Fruit fly (Drosophila melanogaster) whole organism, wandering third instar larva: Measurements from ENCODE around the gene CG16721.

Experiments used
- CG9705 ChIP-seq: fragments of 200-800 bp; sonication (Bioruptor generic); optimal IDR thresholded peaks from 2 replicates; lab custom pipeline; 2018; ENCODE audit warnings: missing biosample characterization, mild to moderate bottlenecking, missing genetic modification characterization
- CrebA ChIP-seq: fragments of 200-800 bp; sonication (Bioruptor generic); optimal IDR thresholded peaks from 2 replicates; lab custom pipeline; 2016; ENCODE audit warnings: missing biosample characterization, mild to moderate bottlenecking, missing genetic modification characterization, borderline replicate concordance
- Dfd ChIP-seq: fragments of >200 bp; optimal IDR thresholded peaks from 2 replicates; lab custom pipeline; 2017; ENCODE audit warnings: missing biosample characterization, missing genetic modification characterization
- Dif ChIP-seq: fragments of 200-275, 200-300 bp; sonication (Bioruptor generic); optimal IDR thresholded peaks from 2 replicates; lab custom pipeline; 2018; ENCODE audit warnings: missing biosample characterization, missing genetic modification characterization; ENCODE audit not compliant: partially characterized antibody
- GATAd ChIP-seq: sonication (Bioruptor generic); optimal IDR thresholded peaks from 2 replicates; lab custom pipeline; 2016; ENCODE audit warnings: missing biosample characterization, missing genetic modification characterization
- HLH106 ChIP-seq: fragments of 200-800 bp; optimal IDR thresholded peaks from 3 replicates; lab custom pipeline; 2019; ENCODE audit warnings: missing biosample characterization, mild to moderate bottlenecking, missing genetic modification characterization, moderate library complexity
- Hnf4 ChIP-seq: fragments of 200-800 bp; sonication (Bioruptor generic); optimal IDR thresholded peaks from 2 replicates; lab custom pipeline; 2016; ENCODE audit warnings: missing biosample characterization, mild to moderate bottlenecking, missing genetic modification characterization
- Hr78 ChIP-seq: fragments of >200 bp; optimal IDR thresholded peaks from 2 replicates; lab custom pipeline; 2017; ENCODE audit warnings: missing biosample characterization, missing genetic modification characterization
- Hr83 ChIP-seq: fragments of 200-300 bp; sonication (Bioruptor generic); optimal IDR thresholded peaks from 2 replicates; lab custom pipeline; 2016; ENCODE audit warnings: missing biosample characterization, mild to moderate bottlenecking, missing genetic modification characterization, moderate library complexity; ENCODE audit not compliant: poor library complexity, severe bottlenecking
- Jra ChIP-seq: sonication (Bioruptor generic); optimal IDR thresholded peaks from 2 replicates; lab custom pipeline; 2016; ENCODE audit warnings: missing biosample characterization, missing genetic modification characterization
- Mio ChIP-seq: sonication (Bioruptor generic); optimal IDR thresholded peaks from 2 replicates; lab custom pipeline; 2016; ENCODE audit warnings: missing biosample characterization, missing genetic modification characterization
- Myc ChIP-seq: fragments of >200 bp; optimal IDR thresholded peaks from 2 replicates; lab custom pipeline; 2017
- N ChIP-seq: fragments of >200 bp; optimal IDR thresholded peaks from 2 replicates; lab custom pipeline; 2018; ENCODE audit warnings: missing biosample characterization, missing external identifiers, missing genetic modification characterization
- OdsH ChIP-seq: fragments of 200-800 bp; sonication (Bioruptor generic); optimal IDR thresholded peaks from 2 replicates; lab custom pipeline; 2016; ENCODE audit warnings: missing biosample characterization, mild to moderate bottlenecking, missing genetic modification characterization
- Rel ChIP-seq, 2 experiments: fragments of 200-800 bp; sonication (Bioruptor generic) in 1 of 2; optimal IDR thresholded peaks; 2 replicates in 1 of 2; 3 replicates in 1 of 2; lab custom pipeline; 2016 to 2019; ENCODE audit warnings: mild to moderate bottlenecking in 2 of 2, missing biosample characterization in 2 of 2, missing genetic modification characterization in 2 of 2, moderate library complexity in 1 of 2
- Sp1 ChIP-seq: fragments of 200-800 bp; sonication (Bioruptor generic); optimal IDR thresholded peaks from 3 replicates; lab custom pipeline; 2019; ENCODE audit warnings: missing biosample characterization, mild to moderate bottlenecking, missing genetic modification characterization, moderate library complexity
- Vsx2 ChIP-seq: fragments of 200-300, 225-300 bp; sonication (Bioruptor generic); optimal IDR thresholded peaks from 2 replicates; lab custom pipeline; 2018; ENCODE audit warnings: missing biosample characterization, missing genetic modification characterization; ENCODE audit not compliant: partially characterized antibody
- br ChIP-seq: fragments of 200-800 bp; sonication (Bioruptor generic); optimal IDR thresholded peaks from 2 replicates; lab custom pipeline; 2016; ENCODE audit warnings: missing biosample characterization, missing genetic modification characterization
- brk ChIP-seq: fragments of 200-800 bp; sonication (Bioruptor generic); optimal IDR thresholded peaks from 2 replicates; lab custom pipeline; 2016; ENCODE audit warnings: missing biosample characterization, mild to moderate bottlenecking, missing genetic modification characterization
- dl ChIP-seq, 2 experiments: fragments of 175-275, 200-275 bp in 1 of 2; fragments of 200-275 bp in 1 of 2; sonication (Bioruptor generic); optimal IDR thresholded peaks; lab custom pipeline; 2018; ENCODE audit warnings: mild to moderate bottlenecking in 2 of 2, missing biosample characterization in 2 of 2, missing genetic modification characterization in 2 of 2, moderate library complexity in 2 of 2; ENCODE audit not compliant: partially characterized antibody in 2 of 2, insufficient read depth in 1 of 2
- dmrt93B ChIP-seq: fragments of 200-800 bp; sonication (Bioruptor generic); optimal IDR thresholded peaks from 2 replicates; lab custom pipeline; 2018; ENCODE audit warnings: missing biosample characterization, mild to moderate bottlenecking, missing genetic modification characterization
- dsf ChIP-seq: sonication (Bioruptor generic); optimal IDR thresholded peaks from 2 replicates; lab custom pipeline; 2016; ENCODE audit warnings: missing biosample characterization, missing genetic modification characterization, borderline replicate concordance
- foxo ChIP-seq, 2 experiments: fragments of 200-800 bp; sonication (Bioruptor generic); optimal IDR thresholded peaks; 2 replicates in 1 of 2; 3 replicates in 1 of 2; lab custom pipeline; 2016 to 2017; ENCODE audit warnings: missing biosample characterization in 2 of 2, missing genetic modification characterization in 2 of 2
- fru ChIP-seq: fragments of 200-800 bp; sonication (Bioruptor generic); optimal IDR thresholded peaks from 3 replicates; lab custom pipeline; 2016; ENCODE audit warnings: missing biosample characterization, mild to moderate bottlenecking, missing genetic modification characterization
- h ChIP-seq: fragments of 200-800 bp; sonication (Bioruptor generic); optimal IDR thresholded peaks from 3 replicates; lab custom pipeline; 2016; ENCODE audit warnings: missing biosample characterization, mild to moderate bottlenecking, missing genetic modification characterization
- jim ChIP-seq: fragments of 175-275, 200-325 bp; sonication (Bioruptor generic); optimal IDR thresholded peaks from 2 replicates; lab custom pipeline; 2016; ENCODE audit warnings: missing biosample characterization, mild to moderate bottlenecking, missing genetic modification characterization
- lola ChIP-seq: fragments of >200 bp; optimal IDR thresholded peaks from 2 replicates; lab custom pipeline; 2017; ENCODE audit warnings: missing biosample characterization, missing genetic modification characterization
- pan ChIP-seq: fragments of >200 bp; optimal IDR thresholded peaks from 2 replicates; lab custom pipeline; 2017
- psq ChIP-seq: fragments of 200-800 bp; sonication (Bioruptor generic); optimal IDR thresholded peaks from 3 replicates; lab custom pipeline; 2017; ENCODE audit warnings: missing biosample characterization, mild to moderate bottlenecking, missing genetic modification characterization, moderate library complexity
- rgr ChIP-seq: fragments of 200-800 bp; sonication (Bioruptor generic); optimal IDR thresholded peaks from 3 replicates; lab custom pipeline; 2016; ENCODE audit warnings: missing biosample characterization, mild to moderate bottlenecking, missing genetic modification characterization
- tai ChIP-seq: sonication (Bioruptor generic); optimal IDR thresholded peaks from 2 replicates; lab custom pipeline; 2016; ENCODE audit warnings: missing biosample characterization, missing genetic modification characterization
- usp ChIP-seq: fragments of >200 bp; optimal IDR thresholded peaks from 2 replicates; lab custom pipeline; 2017; ENCODE audit warnings: missing biosample characterization, missing genetic modification characterization
- woc ChIP-seq: sonication (Bioruptor generic); optimal IDR thresholded peaks from 2 replicates; lab custom pipeline; 2016; ENCODE audit warnings: missing biosample characterization, mild to moderate bottlenecking, missing genetic modification characterization

Gene CG16721

dm6 chrX:5892512-5892911 lies 12.8 kb downstream of the CG16721 start:
- no peak for TF ChIP-seq Dfd (GFP tag; lab: Kevin White, UChicago)
- no peak for TF ChIP-seq jim (GFP tag; lab: Kevin White, UChicago)
- no peak for TF ChIP-seq Myc (lab: Kevin White, UChicago)
- TF ChIP-seq pan (lab: Kevin White, UChicago) = no peak
- TF ChIP-seq Hnf4 (GFP tag; lab: Kevin White, UChicago) = no peak
- TF ChIP-seq brk (GFP tag; lab: Kevin White, UChicago) = no peak
- TF ChIP-seq Hr78 (GFP tag; lab: Kevin White, UChicago) = no peak
- no peak for TF ChIP-seq N (GFP tag; lab: Kevin White, UChicago)
- TF ChIP-seq fru (GFP tag; lab: Kevin White, UChicago) = no peak

dm6 chrX:5893165-5893564 lies 13.5 kb downstream of the CG16721 start:
- no peak for TF ChIP-seq dmrt93B
- TF ChIP-seq Myc (lab: Kevin White, UChicago) = no peak
- TF ChIP-seq tai (GFP tag; lab: Kevin White, UChicago) = no peak
- TF ChIP-seq Dif (GFP tag; lab: Kevin White, UChicago) = no peak
- TF ChIP-seq Hnf4 (GFP tag; lab: Kevin White, UChicago) = no peak
- TF ChIP-seq Dfd (GFP tag; lab: Kevin White, UChicago) = no peak
- TF ChIP-seq lola = no peak
- no peak for TF ChIP-seq Mio (GFP tag; lab: Kevin White, UChicago)
- TF ChIP-seq N (GFP tag; lab: Kevin White, UChicago) = no peak
- no peak for TF ChIP-seq CrebA (GFP tag; lab: Kevin White, UChicago)
- no peak for TF ChIP-seq Rel (GFP tag; optimal IDR thresholded peaks at IDR 0.05; lab: Kevin White, UChicago)
- no peak for TF ChIP-seq Rel (tag; optimal IDR thresholded peaks at IDR 0.05; lab: Kevin White, UChicago)
- no peak for TF ChIP-seq OdsH (GFP tag; lab: Kevin White, UChicago)
- no peak for TF ChIP-seq rgr (GFP tag; lab: Kevin White, UChicago)

dm6 chrX:5894529-5895487 lies 15.1 kb downstream of the CG16721 start:
- TF ChIP-seq Mio (GFP tag; lab: Kevin White, UChicago) = no peak
- peak; percentile 14 for TF ChIP-seq HLH106 (tag; lab: Kevin White, UChicago)
- TF ChIP-seq Myc (lab: Kevin White, UChicago) = no peak
- peak in 1 of 2 experiments; percentile 20 for TF ChIP-seq foxo (GFP tag; optimal IDR thresholded peaks at IDR 0.05; lab: Kevin White, UChicago)
- TF ChIP-seq Dif (GFP tag; lab: Kevin White, UChicago) = no peak
- peak; percentile 7 for TF ChIP-seq Hnf4 (GFP tag; lab: Kevin White, UChicago)
- peak; percentile 19 for TF ChIP-seq woc (GFP tag; lab: Kevin White, UChicago)
- TF ChIP-seq fru (GFP tag; lab: Kevin White, UChicago) = peak; percentile 5
- TF ChIP-seq, all 38 proteins: peak for 5

dm6 chrX:5895821-5896550 lies 16.3 kb downstream of the CG16721 start:
- TF ChIP-seq Dfd (GFP tag; lab: Kevin White, UChicago) (no peak), br (GFP tag; lab: Kevin White, UChicago) (peak; percentile 97), Hr78 (GFP tag; lab: Kevin White, UChicago) (no peak), N (GFP tag; lab: Kevin White, UChicago) (no peak), Mio (GFP tag; lab: Kevin White, UChicago) (peak; percentile 84), woc (GFP tag; lab: Kevin White, UChicago) (peak; percentile 97), tai (GFP tag; lab: Kevin White, UChicago) (peak; percentile 96), OdsH (GFP tag; lab: Kevin White, UChicago) (peak; percentile 94), psq (GFP tag; lab: Kevin White, UChicago) (peak; percentile 92), Hnf4 (GFP tag; lab: Kevin White, UChicago) (peak; percentile 98), Jra (GFP tag; lab: Kevin White, UChicago) (peak; percentile 93), dsf (GFP tag; lab: Kevin White, UChicago) (peak; percentile 78), CrebA (GFP tag; lab: Kevin White, UChicago) (peak; percentile 75), HLH106 (tag; lab: Kevin White, UChicago) (peak; percentile 94), lola (no peak), Hr83 (GFP tag; lab: Kevin White, UChicago) (peak; percentile 93), usp (GFP tag; lab: Kevin White, UChicago) (no peak), rgr (GFP tag; lab: Kevin White, UChicago) (peak; percentile 95), h (GFP tag; lab: Kevin White, UChicago) (peak; percentile 97), dmrt93B (peak; percentile 93), Rel (GFP tag; optimal IDR thresholded peaks at IDR 0.05; lab: Kevin White, UChicago) (peak; percentile 48), Rel (tag; optimal IDR thresholded peaks at IDR 0.05; lab: Kevin White, UChicago) (peak; percentile 79), Myc (lab: Kevin White, UChicago) (no peak), Vsx2 (GFP tag; lab: Kevin White, UChicago) (no peak), Sp1 (GFP tag; lab: Kevin White, UChicago) (peak; percentile 96), dl (GFP tag; optimal IDR thresholded peaks at IDR 0.05; lab: Kevin White, UChicago; ENCODE audit: insufficient read depth in 1 of 2, partially characterized antibody in 2 of 2) (no peak), jim (GFP tag; lab: Kevin White, UChicago) (peak; percentile 81), CG9705 (GFP tag; lab: Kevin White, UChicago) (peak; percentile 89), brk (GFP tag; lab: Kevin White, UChicago) (peak; percentile 87), pan (lab: Kevin White, UChicago) (no peak), fru (GFP tag; lab: Kevin White, UChicago) (peak; percentile 95), foxo (GFP tag; optimal IDR thresholded peaks at IDR 0.05; lab: Kevin White, UChicago) (peak; percentile 76 to 95), GATAd (GFP tag; lab: Kevin White, UChicago) (peak; percentile 84)
